Fruit fly (Drosophila melanogaster) whole organism, wandering third instar larva: ENCODE results near the gene CrebA.

ENCODE experiments used
- Hr78 ChIP-seq: fragments of >200 bp; optimal IDR thresholded peaks from 2 replicates; lab custom pipeline; 2017; ENCODE audit warnings: missing biosample characterization, missing genetic modification characterization
- Myc ChIP-seq: fragments of >200 bp; optimal IDR thresholded peaks from 2 replicates; lab custom pipeline; 2017
- OdsH ChIP-seq: fragments of 200-800 bp; sonication (Bioruptor generic); optimal IDR thresholded peaks from 2 replicates; lab custom pipeline; 2016; ENCODE audit warnings: missing biosample characterization, mild to moderate bottlenecking, missing genetic modification characterization
- br ChIP-seq: fragments of 200-800 bp; sonication (Bioruptor generic); optimal IDR thresholded peaks from 2 replicates; lab custom pipeline; 2016; ENCODE audit warnings: missing biosample characterization, missing genetic modification characterization
- psq ChIP-seq: fragments of 200-800 bp; sonication (Bioruptor generic); optimal IDR thresholded peaks from 3 replicates; lab custom pipeline; 2017; ENCODE audit warnings: missing biosample characterization, mild to moderate bottlenecking, missing genetic modification characterization, moderate library complexity
- sage ChIP-seq: fragments of 200-800 bp; sonication (Bioruptor generic); optimal IDR thresholded peaks from 2 replicates; lab custom pipeline; 2016; ENCODE audit warnings: missing biosample characterization, mild to moderate bottlenecking, missing genetic modification characterization

DNA sequence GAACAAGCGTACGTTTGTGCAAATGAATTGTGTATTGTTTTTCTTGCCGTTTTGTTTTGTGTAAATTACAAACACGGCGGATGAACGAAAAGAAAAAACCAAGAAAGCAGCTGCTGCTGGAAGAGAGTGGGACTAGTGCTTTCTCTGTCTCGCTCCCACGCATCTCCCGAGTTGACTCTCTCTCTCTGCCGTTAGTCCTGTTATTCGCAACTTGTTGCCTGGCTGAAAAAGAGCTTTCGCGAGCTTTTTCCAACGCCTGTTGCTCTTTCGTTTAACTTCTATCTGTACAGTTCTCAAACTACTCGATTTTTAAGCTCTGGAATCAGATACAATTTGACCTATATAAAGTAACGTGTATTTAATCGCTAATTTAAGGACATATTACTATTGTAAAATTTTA lies 58.2 kb downstream of the CrebA start:
- TF ChIP-seq psq (GFP tag; lab: Kevin White, UChicago) (no peak), sage (GFP tag; lab: Kevin White, UChicago) (no peak), Hr78 (GFP tag; lab: Kevin White, UChicago) (no peak), Myc (lab: Kevin White, UChicago) (no peak), OdsH (GFP tag; lab: Kevin White, UChicago) (no peak), br (GFP tag; lab: Kevin White, UChicago) (no peak)
